Worm (Caenorhabditis elegans) whole organism, L1 larva: ENCODE measurements around the gene C32H11.4.

Experiments used
- aly-2 ChIP-seq: fragments of 150-350 bp; optimal IDR thresholded peaks from 2 replicates; lab custom pipeline; 2014; ENCODE audit warnings: missing biosample characterization, missing genetic modification characterization
- nhr-28 ChIP-seq: fragments of 150-350 bp; optimal IDR thresholded peaks from 2 replicates; lab custom pipeline; 2014; ENCODE audit warnings: missing biosample characterization, missing genetic modification characterization
- pag-3 ChIP-seq: sonication (generic microtip); optimal IDR thresholded peaks from 2 replicates; lab custom pipeline; 2017; ENCODE audit warnings: missing genetic modification characterization, mild to moderate bottlenecking, missing compliant biosample characterization, antibody characterized with exemption, borderline replicate concordance; ENCODE audit not compliant: insufficient read depth
- unc-130 ChIP-seq: fragments of 150-350 bp; optimal IDR thresholded peaks from 2 replicates; lab custom pipeline; 2017; ENCODE audit warnings: missing biosample characterization, missing genetic modification characterization, inconsistent platforms

- no peak for TF ChIP-seq nhr-28 (tag; lab: Kevin White, UChicago)
- TF ChIP-seq pag-3, result no peak
- no peak for TF ChIP-seq unc-130
- no peak for TF ChIP-seq aly-2 (tag; lab: Kevin White, UChicago)
Measured at ce11 chrIV:12911990-12912389, 9.1 kb upstream of the C32H11.4 start, which contains the start of gene K08D8.5.
